Fruit fly (Drosophila melanogaster): Measurements from ENCODE around the gene Rab39.

- TF ChIP-seq CG8478 (optimal IDR thresholded peaks at IDR 0.05) (no peak), usp (GFP tag; optimal IDR thresholded peaks at IDR 0.05) (no peak), Dll (optimal IDR thresholded peaks at IDR 0.05) (no peak), pan (optimal IDR thresholded peaks at IDR 0.05) (peak; percentile 58), psq (optimal IDR thresholded peaks at IDR 0.05) (no peak), EcR (GFP tag; optimal IDR thresholded peaks at IDR 0.05) (no peak)
These were observed 27.1 kb upstream of the Rab39 start for dm6 chrX:7707350-7708241.
